Worm (Caenorhabditis elegans) whole organism, midembryonic: ENCODE results near the gene lbp-3.

ENCODE experiments used
- cog-1 ChIP-seq: sonication (generic microtip); optimal IDR thresholded peaks from 2 replicates; lab custom pipeline; 2016; ENCODE audit warnings: missing genetic modification characterization, missing compliant biosample characterization
- flt-1 ChIP-seq: fragments of 200-800 bp; sonication (Bioruptor generic); IDR thresholded peaks from 2 replicates; pipeline ENCODE4 v1.3.6; 2022; ENCODE audit warnings: missing genetic modification characterization, missing compliant biosample characterization
- klf-2 ChIP-seq: fragments of 200-800 bp; sonication (Bioruptor generic); conservative IDR thresholded peaks from 2 replicates; pipeline ENCODE4 v1.3.6; 2022; ENCODE audit warnings: missing genetic modification reagents, missing genetic modification characterization, missing compliant biosample characterization
- med-1 ChIP-seq: sonication (generic microtip); optimal IDR thresholded peaks from 2 replicates; lab custom pipeline; 2017; ENCODE audit warnings: missing genetic modification characterization, mild to moderate bottlenecking, missing compliant biosample characterization, antibody characterized with exemption, missing genetic modification reagents; ENCODE audit not compliant: insufficient read depth
- ref-1 ChIP-seq: fragments of 200-800 bp; sonication (Bioruptor generic); conservative IDR thresholded peaks from 2 replicates; pipeline ENCODE4 v1.3.6; 2022; ENCODE audit warnings: missing genetic modification reagents, missing genetic modification characterization, missing compliant biosample characterization
- tab-1 ChIP-seq: fragments of 200-800 bp; sonication (Bioruptor generic); IDR thresholded peaks from 2 replicates; pipeline ENCODE4 v1.3.6; 2022; ENCODE audit warnings: missing genetic modification characterization, missing compliant biosample characterization
- ztf-29 ChIP-seq: fragments of 200-800 bp; sonication (Bioruptor generic); IDR thresholded peaks from 2 replicates; pipeline ENCODE4 v1.3.6; 2022; ENCODE audit warnings: missing genetic modification reagents, missing genetic modification characterization, missing compliant biosample characterization

- TF ChIP-seq med-1 (no peak), cog-1 (tag; lab: Kevin White, UChicago) (no peak), flt-1 (no peak), klf-2 (GFP tag; lab: Robert Waterston, UW) (no peak), tab-1 (GFP tag; lab: Robert Waterston, UW) (no peak), ztf-29 (GFP tag; lab: Robert Waterston, UW) (no peak), ref-1 (GFP tag; lab: Robert Waterston, UW) (no peak)
Observed at ce11 chrX:3290147-3290546, 33.0 kb downstream of the lbp-3 start.
